Fruit fly (Drosophila melanogaster): ENCODE data around the gene CG32603.

DNA sequence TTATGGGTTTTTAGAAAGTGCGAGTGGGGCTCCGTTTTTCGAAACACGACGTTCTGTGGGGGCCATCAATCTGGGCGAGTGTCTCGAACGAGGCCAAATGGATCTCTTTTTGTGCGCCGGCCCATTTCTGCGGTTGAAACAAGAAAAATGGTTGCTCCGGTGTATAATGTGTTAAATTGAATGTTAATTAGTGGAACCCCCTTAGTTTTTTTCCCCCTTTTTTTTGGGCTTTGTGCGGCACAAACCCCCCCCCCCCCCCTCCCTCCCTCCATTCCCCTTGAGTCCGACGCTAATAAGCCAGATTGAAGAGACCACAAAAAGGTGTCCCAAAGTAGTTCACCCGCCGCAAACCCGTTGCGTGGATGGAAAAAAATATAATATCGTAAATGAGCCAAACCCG is 10.7 kb upstream of the CG32603 start:
- TF ChIP-seq CG7368 (GFP tag; optimal IDR thresholded peaks at IDR 0.05) (no peak), spab (GFP tag; optimal IDR thresholded peaks at IDR 0.05) (no peak), CG6854 (GFP tag; optimal IDR thresholded peaks at IDR 0.05) (no peak), CG8632 (GFP tag; optimal IDR thresholded peaks at IDR 0.05) (no peak), OdsH (GFP tag; optimal IDR thresholded peaks at IDR 0.05) (no peak), dac (GFP tag; optimal IDR thresholded peaks at IDR 0.05) (no peak)

Measured in whole organism, prepupa.